Worm (Caenorhabditis elegans) whole organism, mixed stage, embryonic: ENCODE results near the gene C33F10.1.
A peak's percentile ranks its signal among the peaks of the same experiment; 100 is the strongest.

Experiments used
- M03D4.4 ChIP-seq: sonication (generic microtip); optimal IDR thresholded peaks from 2 replicates; lab custom pipeline; 2017; ENCODE audit warnings: mild to moderate bottlenecking, missing genetic modification characterization, missing compliant biosample characterization
- bed-3 ChIP-seq: fragments of 200-800 bp; sonication (Bioruptor generic); optimal IDR thresholded peaks from 3 replicates; lab custom pipeline; 2018; ENCODE audit warnings: mild to moderate bottlenecking, missing genetic modification characterization, moderate library complexity, missing compliant biosample characterization
- ceh-43 ChIP-seq: fragments of 200-800 bp; sonication (Bioruptor generic); optimal IDR thresholded peaks from 2 replicates; lab custom pipeline; 2018; ENCODE audit warnings: mild to moderate bottlenecking, missing genetic modification characterization, moderate library complexity, missing compliant biosample characterization
- ceh-83 ChIP-seq: fragments of 200-800 bp; sonication (Bioruptor generic); optimal IDR thresholded peaks from 2 replicates; lab custom pipeline; 2018; ENCODE audit warnings: mild to moderate bottlenecking, missing genetic modification characterization, missing compliant biosample characterization
- cnd-1 ChIP-seq: fragments of 200-800 bp; sonication (Bioruptor generic); optimal IDR thresholded peaks from 2 replicates; lab custom pipeline; 2018; ENCODE audit warnings: mild to moderate bottlenecking, missing genetic modification characterization, missing compliant biosample characterization
- elt-1 ChIP-seq: sonication (generic microtip); optimal IDR thresholded peaks from 2 replicates; lab custom pipeline; 2017; ENCODE audit warnings: missing genetic modification characterization, mild to moderate bottlenecking, missing compliant biosample characterization, antibody characterized with exemption, moderate library complexity, borderline replicate concordance; ENCODE audit not compliant: insufficient read depth
- flh-1 ChIP-seq: fragments of 200-800 bp; sonication (Bioruptor generic); optimal IDR thresholded peaks from 2 replicates; lab custom pipeline; 2018; ENCODE audit warnings: mild to moderate bottlenecking, missing genetic modification characterization, moderate library complexity, missing compliant biosample characterization
- hlh-1 ChIP-seq: fragments of 150-350 bp; optimal IDR thresholded peaks from 2 replicates; lab custom pipeline; 2014; ENCODE audit warnings: missing biosample characterization, missing genetic modification reagents, missing genetic modification characterization
- lin-13 ChIP-seq: fragments of 150-350 bp; optimal IDR thresholded peaks from 2 replicates; lab custom pipeline; 2014; ENCODE audit warnings: missing biosample characterization, missing genetic modification characterization
- lsy-2 ChIP-seq: fragments of 150-350 bp; optimal IDR thresholded peaks from 2 replicates; lab custom pipeline; 2014; ENCODE audit warnings: missing biosample characterization, missing genetic modification characterization
- mab-5 ChIP-seq: fragments of 150-350 bp; optimal IDR thresholded peaks from 2 replicates; lab custom pipeline; 2014; ENCODE audit warnings: missing biosample characterization, missing genetic modification characterization
- mls-2 ChIP-seq: sonication (generic microtip); optimal IDR thresholded peaks from 2 replicates; lab custom pipeline; 2016; ENCODE audit warnings: mild to moderate bottlenecking, missing genetic modification characterization, moderate library complexity, missing compliant biosample characterization
- nhr-12 ChIP-seq: fragments of 150-350 bp; optimal IDR thresholded peaks from 2 replicates; lab custom pipeline; 2014; ENCODE audit warnings: missing biosample characterization, missing genetic modification characterization
- nhr-2 ChIP-seq: fragments of 150-350 bp; optimal IDR thresholded peaks from 2 replicates; lab custom pipeline; 2014; ENCODE audit warnings: missing biosample characterization, missing genetic modification characterization
- nhr-237 ChIP-seq: fragments of 150-350 bp; optimal IDR thresholded peaks from 2 replicates; lab custom pipeline; 2014; ENCODE audit warnings: missing biosample characterization, missing genetic modification characterization
- nhr-28 ChIP-seq: fragments of 150-350 bp; optimal IDR thresholded peaks from 2 replicates; lab custom pipeline; 2014; ENCODE audit warnings: missing biosample characterization, missing genetic modification characterization
- nhr-76 ChIP-seq: sonication (generic microtip); optimal IDR thresholded peaks from 2 replicates; lab custom pipeline; 2017; ENCODE audit warnings: missing biosample characterization, missing genetic modification characterization
- pha-4 ChIP-seq: fragments of 150-350 bp; optimal IDR thresholded peaks from 2 replicates; lab custom pipeline; 2018; ENCODE audit warnings: missing biosample characterization, missing genetic modification reagents, missing genetic modification characterization
- sem-2 ChIP-seq: fragments of 200-800 bp; sonication (Bioruptor generic); optimal IDR thresholded peaks from 2 replicates; lab custom pipeline; 2018; ENCODE audit warnings: mild to moderate bottlenecking, missing genetic modification characterization, missing compliant biosample characterization
- snpc-4 ChIP-seq: fragments of 150-350 bp; optimal IDR thresholded peaks from 2 replicates; lab custom pipeline; 2014; ENCODE audit warnings: missing biosample characterization, missing genetic modification characterization
- sptf-1 ChIP-seq: sonication (generic microtip); optimal IDR thresholded peaks from 2 replicates; lab custom pipeline; 2017; ENCODE audit warnings: mild to moderate bottlenecking, missing genetic modification characterization, moderate library complexity, missing compliant biosample characterization
- tbx-8 ChIP-seq: fragments of 200-800 bp; sonication (Bioruptor generic); optimal IDR thresholded peaks from 2 replicates; lab custom pipeline; 2018; ENCODE audit warnings: mild to moderate bottlenecking, missing genetic modification characterization, moderate library complexity, missing compliant biosample characterization
- unc-120 ChIP-seq: sonication (generic microtip); optimal IDR thresholded peaks from 2 replicates; lab custom pipeline; 2017; ENCODE audit warnings: missing genetic modification characterization, missing compliant biosample characterization; ENCODE audit not compliant: poor library complexity, severe bottlenecking
- unc-39 ChIP-seq: fragments of 150-350 bp; optimal IDR thresholded peaks from 2 replicates; lab custom pipeline; 2014; ENCODE audit warnings: missing biosample characterization, missing genetic modification characterization
- unc-62 ChIP-seq: fragments of 150-350 bp; optimal IDR thresholded peaks from 2 replicates; lab custom pipeline; 2014; ENCODE audit warnings: missing biosample characterization, missing genetic modification reagents, missing genetic modification characterization
- zip-8 ChIP-seq: fragments of 150-350 bp; optimal IDR thresholded peaks from 2 replicates; lab custom pipeline; 2014; ENCODE audit warnings: missing biosample characterization, missing genetic modification characterization

Gene C33F10.1

DNA sequence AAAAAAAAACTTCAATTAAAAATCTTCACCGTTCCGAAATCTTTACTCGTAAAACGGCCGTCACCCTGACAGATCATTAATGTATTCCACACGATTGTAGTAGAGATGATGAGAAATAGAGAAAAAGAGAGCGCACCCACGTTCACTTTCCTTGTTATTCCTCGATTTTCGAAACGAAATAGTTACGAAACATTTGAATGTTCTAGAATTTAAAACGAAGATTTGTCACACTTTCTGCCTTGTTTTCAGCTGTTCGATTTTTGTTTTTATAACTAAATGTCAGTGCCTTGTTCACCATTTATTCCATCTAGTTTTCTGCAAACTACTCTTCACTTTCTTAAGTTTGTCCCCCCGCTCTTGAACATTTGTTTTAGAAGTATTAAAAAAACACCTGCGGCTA is 19.9 kb downstream of the C33F10.1 start:
- no peak for TF ChIP-seq ceh-83 (GFP tag; lab: Kevin White, UChicago)
- TF ChIP-seq tbx-8 (GFP tag; lab: Kevin White, UChicago), result no peak
- TF ChIP-seq M03D4.4 (tag; lab: Kevin White, UChicago), result no peak
- TF ChIP-seq elt-1, result no peak
- no peak for TF ChIP-seq cnd-1 (tag; lab: Kevin White, UChicago)
- TF ChIP-seq sptf-1, result no peak
- TF ChIP-seq nhr-76 (tag; lab: Kevin White, UChicago), result no peak
- no peak for TF ChIP-seq unc-120 (tag; lab: Kevin White, UChicago)
- TF ChIP-seq ceh-43 (GFP tag; lab: Kevin White, UChicago), result no peak
- no peak for TF ChIP-seq zip-8
- TF ChIP-seq nhr-237 (tag; lab: Kevin White, UChicago), result no peak
- TF ChIP-seq mls-2 (tag; lab: Kevin White, UChicago), result no peak
- no peak for TF ChIP-seq mab-5
- no peak for TF ChIP-seq nhr-12 (tag; lab: Kevin White, UChicago)
- no peak for TF ChIP-seq snpc-4 (tag; lab: Kevin White, UChicago)
- no peak for TF ChIP-seq nhr-2 (tag; lab: Kevin White, UChicago)
- TF ChIP-seq lin-13, result no peak

- TF ChIP-seq zip-8 (no peak), nhr-28 (tag; lab: Kevin White, UChicago) (no peak), unc-39 (tag; lab: Kevin White, UChicago) (no peak), unc-120 (tag; lab: Kevin White, UChicago) (peak; percentile 5)
These were observed 20.7 kb downstream of the C33F10.1 start for ce11 chrII:4855489-4855888.

DNA sequence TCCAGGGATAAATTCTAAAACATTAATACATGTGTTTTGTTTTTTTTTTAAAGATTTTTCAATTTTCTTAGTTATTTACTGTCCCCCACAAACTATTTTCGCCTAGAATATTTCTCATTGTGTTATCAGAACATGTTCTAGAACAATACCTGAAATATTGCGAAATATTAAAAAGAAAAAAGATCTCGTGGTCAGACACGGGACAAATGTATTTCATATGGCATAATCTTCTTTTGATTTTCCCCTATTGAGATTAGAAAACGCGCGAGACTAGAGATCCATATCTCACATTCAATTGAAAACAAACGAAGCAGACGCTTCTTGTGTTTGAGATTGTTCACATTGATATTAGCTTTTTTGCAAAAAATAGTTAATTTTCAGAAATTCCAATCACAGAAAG is 21.3 kb downstream of the C33F10.1 start:
- TF ChIP-seq elt-1, result peak; percentile 65
- TF ChIP-seq mab-5, result no peak

DNA sequence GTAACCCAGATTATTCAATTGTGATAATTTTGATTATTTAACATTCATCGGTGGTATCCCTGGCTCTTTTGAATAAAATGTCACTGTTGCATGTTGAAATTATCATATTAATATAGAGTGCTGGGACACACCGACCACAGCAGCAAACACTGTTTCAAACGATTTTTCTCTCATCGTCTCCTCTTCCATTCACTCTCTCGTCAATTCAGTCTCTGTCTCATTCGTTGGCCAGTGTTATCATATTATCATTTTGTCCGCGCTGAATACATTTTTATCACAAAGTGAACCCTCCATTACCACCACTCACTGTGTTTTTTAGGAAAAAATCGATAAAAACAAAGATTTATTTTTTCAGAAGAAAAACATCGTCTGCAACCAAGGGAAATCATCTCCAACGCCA is 22.3 kb downstream of the C33F10.1 start:
- TF ChIP-seq unc-39 (tag; lab: Kevin White, UChicago) (no peak), nhr-2 (tag; lab: Kevin White, UChicago) (no peak), nhr-76 (tag; lab: Kevin White, UChicago) (no peak), hlh-1 (tag; lab: Kevin White, UChicago) (no peak), flh-1 (GFP tag; lab: Kevin White, UChicago) (no peak), cnd-1 (tag; lab: Kevin White, UChicago) (no peak), nhr-12 (tag; lab: Kevin White, UChicago) (no peak), nhr-28 (tag; lab: Kevin White, UChicago) (no peak), lin-13 (no peak), bed-3 (GFP tag; lab: Kevin White, UChicago) (no peak), ceh-83 (GFP tag; lab: Kevin White, UChicago) (no peak), tbx-8 (GFP tag; lab: Kevin White, UChicago) (no peak), unc-62 (GFP tag; lab: Kevin White, UChicago) (no peak)

DNA sequence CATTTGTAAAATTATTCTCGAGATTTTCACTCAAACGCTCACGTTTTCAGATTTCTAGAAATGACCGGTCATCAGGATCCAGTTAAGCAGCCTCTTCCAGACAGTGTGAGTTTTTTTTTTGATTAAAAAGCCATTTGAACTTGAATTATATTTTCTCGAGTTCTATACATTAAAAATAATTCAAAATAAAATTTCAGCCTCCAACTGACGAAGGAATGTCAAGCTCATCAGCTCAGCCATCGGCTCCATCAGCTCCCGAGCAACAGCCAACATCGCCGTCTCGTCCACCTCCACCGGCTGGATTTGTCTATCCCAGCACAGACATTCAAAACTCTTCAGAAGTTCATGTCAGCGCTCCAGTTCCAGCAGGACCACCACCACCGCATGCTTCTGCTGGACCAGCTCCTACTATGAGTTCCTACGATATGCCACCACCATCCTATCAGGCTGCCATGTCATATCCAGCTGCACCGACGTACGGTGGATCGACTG is 23.1 kb downstream of the C33F10.1 start, which contains the start of gene F11G11.5:
Gene F11G11.5, plus strand, starts transcription at position 51 of the 492 bp plus-strand sequence.
- TF ChIP-seq tbx-8 (GFP tag; lab: Kevin White, UChicago) (no peak), sptf-1 (no peak), pha-4 (tag; lab: Kevin White, UChicago) (no peak), nhr-76 (tag; lab: Kevin White, UChicago) (no peak), elt-1 (no peak), ceh-43 (GFP tag; lab: Kevin White, UChicago) (no peak), M03D4.4 (tag; lab: Kevin White, UChicago) (no peak), sem-2 (no peak)
- TF ChIP-seq, all 35 proteins: peak for 0

DNA sequence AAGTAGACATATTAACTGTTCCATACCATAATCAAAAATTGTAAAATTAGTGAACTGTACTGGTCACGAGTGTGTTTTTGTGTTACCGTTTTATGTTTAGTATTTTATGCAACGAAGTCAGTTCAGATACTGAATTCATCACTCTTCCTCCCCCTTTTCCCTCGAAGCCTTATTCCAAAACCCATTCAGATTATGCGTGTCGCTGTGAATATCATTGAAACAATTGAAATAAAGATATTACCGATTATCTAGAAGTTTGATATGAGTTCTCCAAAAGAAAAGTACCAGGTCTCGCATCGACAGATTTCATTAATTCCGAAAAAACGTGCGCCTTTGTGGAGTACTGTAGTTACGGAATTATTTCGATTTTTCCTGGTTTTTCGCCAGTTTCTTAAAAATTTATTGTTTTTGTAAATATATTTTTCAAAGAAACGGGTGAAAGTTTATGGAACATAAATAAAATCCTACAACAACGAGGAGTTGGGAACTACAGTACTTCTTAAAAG is 24.1 kb downstream of the C33F10.1 start:
- no peak for TF ChIP-seq mls-2 (tag; lab: Kevin White, UChicago)
- no peak for TF ChIP-seq snpc-4 (tag; lab: Kevin White, UChicago)
- TF ChIP-seq tbx-8 (GFP tag; lab: Kevin White, UChicago), result no peak
- no peak for TF ChIP-seq lsy-2 (tag; lab: Kevin White, UChicago)
- TF ChIP-seq nhr-2 (tag; lab: Kevin White, UChicago), result no peak
- no peak for TF ChIP-seq elt-1
- no peak for TF ChIP-seq nhr-76 (tag; lab: Kevin White, UChicago)
